Worm (Caenorhabditis elegans): ENCODE measurements around the gene Y39F10A.3.

Y39F10A.3 gene

DNA sequence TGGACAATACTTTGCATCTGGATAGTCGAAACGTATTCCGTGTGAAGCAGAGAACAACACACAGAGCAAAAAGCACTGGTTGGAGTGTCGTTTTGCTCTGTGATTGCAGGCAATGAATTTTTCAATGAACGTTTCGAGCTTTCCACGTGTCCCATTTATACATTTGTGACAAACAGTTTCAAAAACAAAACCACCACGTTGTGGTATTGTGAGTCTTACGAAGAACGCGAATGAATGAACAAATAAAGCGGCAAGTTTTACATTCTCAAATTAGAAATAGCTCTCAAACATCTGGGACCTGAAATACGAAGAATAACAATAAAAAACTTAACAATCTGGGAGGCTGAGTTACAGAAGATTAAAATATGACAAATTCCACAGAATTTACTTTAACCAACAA lies 9.0 kb upstream of the Y39F10A.3 start, which contains the start of gene F46F5.1:
Gene F46F5.1, minus strand, starts transcription at position 101 of the 400 bp plus-strand sequence.
- TF ChIP-seq egl-44 (GFP tag; IDR thresholded peaks at IDR 0.05) (no peak), ceh-58 (GFP tag; IDR thresholded peaks at IDR 0.05) (no peak), ztf-22 (GFP tag; optimal IDR thresholded peaks at IDR 0.05) (no peak), nfyb-1 (GFP tag; IDR thresholded peaks at IDR 0.05) (no peak), lin-54 (GFP tag; optimal IDR thresholded peaks at IDR 0.05) (no peak), pha-4 (tag; optimal IDR thresholded peaks at IDR 0.05) (no peak), T26A5.8 (tag; optimal IDR thresholded peaks at IDR 0.05) (no peak), nhr-80 (tag; optimal IDR thresholded peaks at IDR 0.05) (no peak), somi-1 (GFP tag; optimal IDR thresholded peaks at IDR 0.05) (no peak), bed-1 (GFP tag; IDR thresholded peaks at IDR 0.05) (no peak), rcor-1 (GFP tag; IDR thresholded peaks at IDR 0.05) (no peak), xnd-1 (tag; optimal IDR thresholded peaks at IDR 0.05) (no peak), ztf-25 (GFP tag; IDR thresholded peaks at IDR 0.05) (no peak)

- TF ChIP-seq dox-1 (GFP tag; IDR thresholded peaks at IDR 0.05) (no peak), F22D6.2 (tag; optimal IDR thresholded peaks at IDR 0.05) (no peak), nhr-179 (tag; optimal IDR thresholded peaks at IDR 0.05) (no peak), ztf-22 (GFP tag; optimal IDR thresholded peaks at IDR 0.05) (no peak), nhr-80 (tag; optimal IDR thresholded peaks at IDR 0.05) (no peak), F39B2.1 (GFP tag; IDR thresholded peaks at IDR 0.05) (no peak), tlf-1 (GFP tag; optimal IDR thresholded peaks at IDR 0.05) (no peak), egrh-3 (GFP tag; IDR thresholded peaks at IDR 0.05) (no peak)
Observed at ce11 chrII:788139-788538, 5.3 kb upstream of the Y39F10A.3 start, which contains the start of gene F46F5.15. Gene F46F5.15, plus strand, starts transcription at chrII:788439.

ce11 chrII:786938-787337 lies 4.1 kb upstream of the Y39F10A.3 start, which contains the start of gene F46F5.16:
Gene F46F5.16, plus strand, starts transcription at chrII:787238.
- TF ChIP-seq lin-40 (tag; optimal IDR thresholded peaks at IDR 0.05) (no peak), Y53G8AR.9 (GFP tag; conservative IDR thresholded peaks at IDR 0.05) (no peak), ZK185.1 (tag; optimal IDR thresholded peaks at IDR 0.05; ENCODE audit: poor library complexity, severe bottlenecking) (no peak), pbrm-1 (GFP tag; IDR thresholded peaks at IDR 0.05) (no peak), aptf-3 (GFP tag; IDR thresholded peaks at IDR 0.05) (no peak), madf-6 (GFP tag; IDR thresholded peaks at IDR 0.05) (no peak), nhr-90 (tag; optimal IDR thresholded peaks at IDR 0.05) (no peak), B0019.2 (GFP tag; conservative IDR thresholded peaks at IDR 0.05) (no peak), snpc-1.1 (tag; optimal IDR thresholded peaks at IDR 0.05; ENCODE audit: insufficient read depth) (no peak), Y79H2A.3 (GFP tag; conservative IDR thresholded peaks at IDR 0.05) (no peak), snpc-4 (GFP tag; optimal IDR thresholded peaks at IDR 0.05) (no peak), snpc-4 (tag; optimal IDR thresholded peaks at IDR 0.05) (no peak), dox-1 (GFP tag; IDR thresholded peaks at IDR 0.05) (no peak), F57C9.4 (tag; optimal IDR thresholded peaks at IDR 0.05) (no peak), lsy-27 (tag; optimal IDR thresholded peaks at IDR 0.05; ENCODE audit: borderline replicate concordance, insufficient read depth) (no peak), lin-54 (GFP tag; optimal IDR thresholded peaks at IDR 0.05) (no peak), ama-1 (optimal IDR thresholded peaks at IDR 0.05) (no peak), ama-1 (GFP tag; optimal IDR thresholded peaks at IDR 0.05) (no peak), him-1 (tag; optimal IDR thresholded peaks at IDR 0.05) (no peak), attf-6 (GFP tag; IDR thresholded peaks at IDR 0.05) (no peak), die-1 (tag; optimal IDR thresholded peaks at IDR 0.05) (no peak), F49E8.2 (tag; optimal IDR thresholded peaks at IDR 0.05; ENCODE audit: insufficient read depth) (no peak)
